Worm (Caenorhabditis elegans) whole organism, L4/young adult: Measurements from ENCODE around the gene C17C3.24.

Experiments used
- dao-5 ChIP-seq: sonication (generic microtip); optimal IDR thresholded peaks from 2 replicates; lab custom pipeline; 2016; ENCODE audit warnings: missing genotype, missing genetic modification characterization, moderate library complexity, missing compliant biosample characterization
- him-1 ChIP-seq: sonication (generic microtip); optimal IDR thresholded peaks from 2 replicates; lab custom pipeline; 2016; ENCODE audit warnings: missing genotype, missing genetic modification reagents, missing genetic modification characterization, missing compliant biosample characterization

ce11 chrII:5537524-5537923, 4.1 kb downstream of the C17C3.24 start, which contains the start of gene C17C3.11:
- TF ChIP-seq him-1 (tag; lab: Kevin White, UChicago): no peak
- no peak for TF ChIP-seq dao-5 (tag; lab: Kevin White, UChicago)
